Fruit fly (Drosophila melanogaster): ENCODE data around the gene CG43610.

- TF ChIP-seq CG8478 (optimal IDR thresholded peaks at IDR 0.05) (no peak), pan (optimal IDR thresholded peaks at IDR 0.05) (no peak), usp (GFP tag; optimal IDR thresholded peaks at IDR 0.05) (no peak), psq (optimal IDR thresholded peaks at IDR 0.05) (no peak), Dll (optimal IDR thresholded peaks at IDR 0.05) (no peak)
Observed at dm6 chr2L:6759528-6759927, 39.5 kb upstream of the CG43610 start, which contains the start of gene CG11322.
